Fruit fly (Drosophila melanogaster) whole organism, prepupa: ENCODE data around the gene fru.

Source experiments
- Blimp-1 ChIP-seq: fragments of 200-800 bp; sonication (Bioruptor generic); optimal IDR thresholded peaks from 3 replicates; lab custom pipeline; 2017; ENCODE audit warnings: missing biosample characterization, missing genetic modification characterization, mild to moderate bottlenecking, moderate library complexity, missing genetic modification reagents
- CG10631 ChIP-seq: fragments of 200-800 bp; sonication (Bioruptor generic); optimal IDR thresholded peaks from 2 replicates; lab custom pipeline; 2016; ENCODE audit warnings: missing biosample characterization, missing genetic modification characterization
- CG11294 ChIP-seq: fragments of 200-800 bp; sonication (Bioruptor generic); IDR thresholded peaks from 2 replicates; pipeline ENCODE4 v1.3.6; 2022; ENCODE audit warnings: missing biosample characterization, missing genetic modification characterization
- CG11762 ChIP-seq: fragments of 200-800 bp; sonication (Bioruptor generic); optimal IDR thresholded peaks from 3 replicates; lab custom pipeline; 2016; ENCODE audit warnings: missing biosample characterization, missing genetic modification characterization; ENCODE audit not compliant: insufficient read depth
- CG11902 ChIP-seq: fragments of 200-800 bp; sonication (Bioruptor generic); optimal IDR thresholded peaks from 3 replicates; lab custom pipeline; 2016; ENCODE audit warnings: missing biosample characterization, missing genetic modification characterization
- CG15336 ChIP-seq: fragments of 200-800 bp; sonication (Bioruptor generic); IDR thresholded peaks from 2 replicates; pipeline ENCODE4 v1.3.6; 2022; ENCODE audit warnings: missing biosample characterization, missing genetic modification characterization
- CG1621 ChIP-seq: fragments of 200-800 bp; sonication (Bioruptor generic); optimal IDR thresholded peaks from 3 replicates; lab custom pipeline; 2018; ENCODE audit warnings: missing biosample characterization, mild to moderate bottlenecking, missing genetic modification characterization
- CG16779 ChIP-seq: fragments of 200-800 bp; sonication (Bioruptor generic); optimal IDR thresholded peaks from 3 replicates; lab custom pipeline; 2017; ENCODE audit warnings: missing biosample characterization, mild to moderate bottlenecking, missing genetic modification characterization
- CG3032 ChIP-seq: fragments of 200-800 bp; optimal IDR thresholded peaks from 2 replicates; lab custom pipeline; 2019; ENCODE audit warnings: missing biosample characterization, mild to moderate bottlenecking, missing genetic modification characterization, moderate library complexity
- CG31627 ChIP-seq: fragments of 200-800 bp; sonication (Bioruptor generic); optimal IDR thresholded peaks from 3 replicates; lab custom pipeline; 2016; ENCODE audit warnings: missing biosample characterization, missing genetic modification characterization
- CG32006 ChIP-seq: fragments of 200-800 bp; sonication (Bioruptor generic); optimal IDR thresholded peaks from 3 replicates; lab custom pipeline; 2017; ENCODE audit warnings: missing biosample characterization, mild to moderate bottlenecking, missing genetic modification characterization
- CG34406 ChIP-seq: fragments of 200-800 bp; sonication (Bioruptor generic); optimal IDR thresholded peaks from 3 replicates; lab custom pipeline; 2016; ENCODE audit warnings: missing biosample characterization, missing genetic modification characterization
- CG4318 ChIP-seq: fragments of 200-800 bp; sonication (Bioruptor generic); optimal IDR thresholded peaks from 3 replicates; lab custom pipeline; 2017; ENCODE audit warnings: missing biosample characterization, mild to moderate bottlenecking, missing genetic modification characterization
- CG6163 ChIP-seq: fragments of 200-800 bp; sonication (Bioruptor generic); IDR thresholded peaks from 3 replicates; pipeline ENCODE4 v1.3.6; 2022; ENCODE audit warnings: missing biosample characterization, missing genetic modification characterization
- CG6276 ChIP-seq: fragments of 200-800 bp; sonication (Bioruptor generic); optimal IDR thresholded peaks from 2 replicates; lab custom pipeline; 2017; ENCODE audit warnings: missing biosample characterization, mild to moderate bottlenecking, missing genetic modification characterization
- CG6792 ChIP-seq: fragments of 200-800 bp; sonication (Bioruptor generic); optimal IDR thresholded peaks from 3 replicates; lab custom pipeline; 2016; ENCODE audit warnings: missing biosample characterization, missing genetic modification characterization
- CG6808 ChIP-seq: fragments of 200-800 bp; sonication (Bioruptor generic); optimal IDR thresholded peaks from 3 replicates; lab custom pipeline; 2017; ENCODE audit warnings: missing biosample characterization, missing genetic modification characterization, mild to moderate bottlenecking, moderate library complexity, missing genetic modification reagents
- CG6854 ChIP-seq: fragments of 200-800 bp; sonication (Bioruptor generic); optimal IDR thresholded peaks from 2 replicates; lab custom pipeline; 2017; ENCODE audit warnings: missing biosample characterization, mild to moderate bottlenecking, missing genetic modification characterization
- CG7368 ChIP-seq: fragments of 200-800 bp; sonication (Bioruptor generic); optimal IDR thresholded peaks from 3 replicates; lab custom pipeline; 2016; ENCODE audit warnings: missing biosample characterization, missing genetic modification characterization
- CG8119 ChIP-seq: fragments of 200-800 bp; sonication (Bioruptor generic); IDR thresholded peaks from 3 replicates; pipeline ENCODE4 v1.3.6; 2022; ENCODE audit warnings: missing biosample characterization, missing genetic modification characterization
- CG8319 ChIP-seq: fragments of 200-800 bp; sonication (Bioruptor generic); optimal IDR thresholded peaks from 3 replicates; lab custom pipeline; 2016; ENCODE audit warnings: missing biosample characterization, missing genetic modification characterization
- CG9139 ChIP-seq: fragments of 200-800 bp; sonication (Bioruptor generic); optimal IDR thresholded peaks from 3 replicates; lab custom pipeline; 2017; ENCODE audit warnings: missing biosample characterization, mild to moderate bottlenecking, missing genetic modification characterization
- Eip75B ChIP-seq: fragments of 200-800 bp; sonication (Bioruptor generic); optimal IDR thresholded peaks from 3 replicates; lab custom pipeline; 2016; ENCODE audit warnings: missing biosample characterization, missing genetic modification characterization
- Ets21C ChIP-seq: fragments of 200-800 bp; sonication (Bioruptor generic); optimal IDR thresholded peaks from 3 replicates; lab custom pipeline; 2016; ENCODE audit warnings: missing biosample characterization, missing genetic modification characterization
- Gug ChIP-seq: fragments of 200-800 bp; sonication (Bioruptor generic); IDR thresholded peaks from 2 replicates; pipeline ENCODE4 v1.3.6; 2022; ENCODE audit warnings: missing biosample characterization, missing genetic modification characterization
- Hr38 ChIP-seq: sonication (Bioruptor generic); optimal IDR thresholded peaks from 2 replicates; lab custom pipeline; 2016; ENCODE audit warnings: missing biosample characterization, missing genetic modification characterization
- Hr39 ChIP-seq: fragments of 200-800 bp; sonication (Bioruptor generic); optimal IDR thresholded peaks from 2 replicates; lab custom pipeline; 2016; ENCODE audit warnings: missing biosample characterization, missing genetic modification characterization
- Hr4 ChIP-seq: fragments of 200-800 bp; sonication (Bioruptor generic); optimal IDR thresholded peaks from 3 replicates; lab custom pipeline; 2016; ENCODE audit warnings: missing biosample characterization, missing genetic modification characterization
- Lpt ChIP-seq: fragments of 200-800 bp; sonication (Bioruptor generic); optimal IDR thresholded peaks from 3 replicates; lab custom pipeline; 2016; ENCODE audit warnings: missing biosample characterization, missing genetic modification characterization
- OdsH ChIP-seq: fragments of 200-800 bp; sonication (Bioruptor generic); optimal IDR thresholded peaks from 3 replicates; lab custom pipeline; 2016; ENCODE audit warnings: missing biosample characterization, missing genetic modification characterization
- Smox ChIP-seq: fragments of 200-800 bp; sonication (Bioruptor generic); optimal IDR thresholded peaks from 3 replicates; lab custom pipeline; 2016; ENCODE audit warnings: missing biosample characterization, missing genetic modification characterization
- Sox14 ChIP-seq: fragments of 200-800 bp; sonication (Bioruptor generic); optimal IDR thresholded peaks from 3 replicates; lab custom pipeline; 2016; ENCODE audit warnings: missing biosample characterization, missing genetic modification characterization
- Sox15 ChIP-seq: fragments of 200-800 bp; sonication (Bioruptor generic); optimal IDR thresholded peaks from 3 replicates; lab custom pipeline; 2016; ENCODE audit warnings: missing biosample characterization, missing genetic modification characterization
- achi ChIP-seq: fragments of 200-800 bp; sonication (Bioruptor generic); optimal IDR thresholded peaks from 3 replicates; lab custom pipeline; 2016; ENCODE audit warnings: missing biosample characterization, missing genetic modification characterization
- acj6 ChIP-seq: fragments of 200-800 bp; sonication (Bioruptor generic); optimal IDR thresholded peaks from 3 replicates; lab custom pipeline; 2016; ENCODE audit warnings: missing biosample characterization, missing genetic modification characterization
- cyc ChIP-seq: fragments of 200-800 bp; sonication (Bioruptor generic); optimal IDR thresholded peaks from 3 replicates; lab custom pipeline; 2016; ENCODE audit warnings: missing biosample characterization, missing genetic modification characterization
- dac ChIP-seq: fragments of 200-800 bp; sonication (Bioruptor generic); optimal IDR thresholded peaks from 2 replicates; lab custom pipeline; 2017; ENCODE audit warnings: missing biosample characterization, mild to moderate bottlenecking, missing genetic modification characterization
- eg ChIP-seq: fragments of 200-800 bp; sonication (Bioruptor generic); IDR thresholded peaks from 3 replicates; pipeline ENCODE4 v1.3.6; 2022; ENCODE audit warnings: missing biosample characterization, missing genetic modification characterization
- esn ChIP-seq: fragments of 200-800 bp; sonication (Bioruptor generic); optimal IDR thresholded peaks from 2 replicates; lab custom pipeline; 2016; ENCODE audit warnings: missing biosample characterization, mild to moderate bottlenecking, missing genetic modification characterization, moderate library complexity
- fd59A ChIP-seq: fragments of 200-800 bp; sonication (Bioruptor generic); optimal IDR thresholded peaks from 2 replicates; lab custom pipeline; 2017; ENCODE audit warnings: missing biosample characterization, mild to moderate bottlenecking, missing genetic modification characterization, missing genetic modification reagents
- fd85E ChIP-seq: fragments of 200-800 bp; sonication (Bioruptor generic); optimal IDR thresholded peaks from 3 replicates; lab custom pipeline; 2016; ENCODE audit warnings: missing biosample characterization, missing genetic modification characterization
- lz ChIP-seq: fragments of 200-800 bp; sonication (Bioruptor generic); optimal IDR thresholded peaks from 3 replicates; lab custom pipeline; 2016; ENCODE audit warnings: missing biosample characterization, missing genetic modification characterization
- net ChIP-seq: fragments of 200-800 bp; sonication (Bioruptor generic); optimal IDR thresholded peaks from 3 replicates; lab custom pipeline; 2016; ENCODE audit warnings: missing biosample characterization, missing genetic modification characterization
- salr ChIP-seq, 2 experiments: fragments of 200-800 bp; sonication (Bioruptor generic); optimal IDR thresholded peaks; 3 replicates each; lab custom pipeline; 2016 to 2018; ENCODE audit warnings: missing biosample characterization in 2 of 2, missing genetic modification characterization in 2 of 2, mild to moderate bottlenecking in 1 of 2
- spab ChIP-seq: fragments of 200-800 bp; sonication (Bioruptor generic); optimal IDR thresholded peaks from 2 replicates; lab custom pipeline; 2017; ENCODE audit warnings: missing biosample characterization, mild to moderate bottlenecking, missing genetic modification characterization, missing genetic modification reagents
- ss ChIP-seq, 2 experiments: fragments of 200-800 bp; sonication (Bioruptor generic); optimal IDR thresholded peaks; 2 replicates in 1 of 2; 3 replicates in 1 of 2; lab custom pipeline; 2017 to 2018; ENCODE audit warnings: mild to moderate bottlenecking in 2 of 2, missing biosample characterization in 2 of 2, missing genetic modification characterization in 2 of 2, moderate library complexity in 1 of 2
- svp ChIP-seq: fragments of 200-800 bp; sonication (Bioruptor generic); peaks from one replicate; lab custom pipeline; 2016; ENCODE audit warnings: missing biosample characterization, missing genetic modification characterization
- topi ChIP-seq: fragments of 200-800 bp; sonication (Bioruptor generic); optimal IDR thresholded peaks from 3 replicates; lab custom pipeline; 2016; ENCODE audit warnings: missing biosample characterization, missing genetic modification characterization
- vri ChIP-seq: fragments of 200-800 bp; sonication (Bioruptor generic); optimal IDR thresholded peaks from 3 replicates; lab custom pipeline; 2016; ENCODE audit warnings: missing biosample characterization, mild to moderate bottlenecking, missing genetic modification characterization

fru gene

DNA sequence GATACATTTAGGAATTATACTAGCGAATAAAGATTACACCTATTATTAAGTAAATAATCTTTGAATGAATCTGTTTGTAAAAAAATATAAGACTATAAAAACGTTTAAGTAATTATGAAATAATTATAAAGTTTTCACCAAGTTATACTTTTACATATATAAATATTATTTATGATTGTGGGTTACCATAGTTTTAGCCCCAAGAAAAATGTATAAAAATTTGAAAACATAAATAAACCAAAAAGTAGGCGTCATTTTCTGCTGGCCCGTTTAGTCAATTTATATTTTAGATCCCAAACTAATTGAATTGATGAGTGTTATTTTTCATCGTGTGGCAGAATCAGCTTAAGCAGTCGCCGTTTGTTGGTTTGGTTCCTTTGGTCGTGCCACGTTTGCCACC lies 46.0 kb downstream of the fru start:
- TF ChIP-seq Hr4 (GFP tag; lab: Kevin White, UChicago) = no peak
- TF ChIP-seq CG15336 (GFP tag; lab: Robert Waterston, UW) = no peak
- TF ChIP-seq lz (GFP tag; lab: Kevin White, UChicago) = no peak
- TF ChIP-seq cyc (GFP tag; lab: Kevin White, UChicago) = no peak
- TF ChIP-seq CG32006 (GFP tag; lab: Kevin White, UChicago) = peak; percentile 55
- TF ChIP-seq Sox14 (GFP tag; lab: Kevin White, UChicago) = no peak
- TF ChIP-seq eg (GFP tag; lab: Robert Waterston, UW) = no peak
- no peak for TF ChIP-seq Blimp-1 (GFP tag; lab: Kevin White, UChicago)
- no peak for TF ChIP-seq CG11902 (GFP tag; lab: Kevin White, UChicago)
- no peak for TF ChIP-seq Lpt (GFP tag; lab: Kevin White, UChicago)
- no peak for TF ChIP-seq esn (GFP tag; lab: Kevin White, UChicago)
- TF ChIP-seq CG6276 (GFP tag; lab: Kevin White, UChicago) = peak; percentile 5

DNA sequence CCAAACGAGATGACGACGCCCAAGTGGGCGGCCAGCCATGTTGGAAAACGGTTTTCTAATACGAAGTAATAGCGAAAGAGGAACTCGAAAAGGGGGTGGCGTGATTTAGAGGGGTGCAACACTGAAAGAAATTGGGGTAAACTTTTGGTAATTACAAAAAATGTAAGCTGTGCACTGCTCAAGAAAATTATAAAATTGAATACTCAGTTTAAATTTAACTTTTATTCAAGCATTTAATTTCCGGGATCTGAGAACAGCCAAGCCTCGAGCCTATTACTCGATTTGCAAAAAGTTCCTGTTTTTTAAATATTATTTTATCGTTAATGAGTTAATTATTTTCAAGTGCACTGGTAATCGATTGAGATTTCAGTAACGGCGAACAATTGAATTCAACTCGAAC lies 51.6 kb downstream of the fru start:
- TF ChIP-seq CG4318 (GFP tag; lab: Kevin White, UChicago) = peak; percentile 17
- peak; percentile 71 for TF ChIP-seq CG32006 (GFP tag; lab: Kevin White, UChicago)
- peak; percentile 36 for TF ChIP-seq Lpt (GFP tag; lab: Kevin White, UChicago)
- no peak for TF ChIP-seq CG6808 (GFP tag; lab: Kevin White, UChicago)
- TF ChIP-seq Hr4 (GFP tag; lab: Kevin White, UChicago) = peak; percentile 74
- no peak for TF ChIP-seq Smox (GFP tag; lab: Kevin White, UChicago)
- no peak for TF ChIP-seq achi (GFP tag; lab: Kevin White, UChicago)
- no peak for TF ChIP-seq net (GFP tag; lab: Kevin White, UChicago)
- peak; percentile 71 for TF ChIP-seq CG8119
- peak; percentile 64 for TF ChIP-seq CG6276 (GFP tag; lab: Kevin White, UChicago)
- no peak for TF ChIP-seq topi (GFP tag; lab: Kevin White, UChicago)
- TF ChIP-seq Hr39 = no peak
- TF ChIP-seq CG9139 (GFP tag; lab: Kevin White, UChicago) = no peak
- TF ChIP-seq vri (GFP tag; lab: Kevin White, UChicago) = no peak
- TF ChIP-seq CG31627 (GFP tag; lab: Kevin White, UChicago) = no peak
- TF ChIP-seq CG6854 (GFP tag; lab: Kevin White, UChicago) = no peak
- TF ChIP-seq eg (GFP tag; lab: Robert Waterston, UW) = peak; percentile 52
- no peak for TF ChIP-seq acj6 (GFP tag; lab: Kevin White, UChicago)
- no peak for TF ChIP-seq Sox15 (GFP tag; lab: Kevin White, UChicago)
- no peak for TF ChIP-seq lz (GFP tag; lab: Kevin White, UChicago)
- no peak for TF ChIP-seq CG7368 (GFP tag; lab: Kevin White, UChicago)
- TF ChIP-seq dac = no peak
- TF ChIP-seq fd85E (GFP tag; lab: Kevin White, UChicago) = no peak
- no peak for TF ChIP-seq cyc (GFP tag; lab: Kevin White, UChicago)
- TF ChIP-seq spab = no peak
- no peak for TF ChIP-seq CG34406 (GFP tag; lab: Kevin White, UChicago)
- TF ChIP-seq salr (GFP tag; optimal IDR thresholded peaks at IDR 0.05; lab: Kevin White, UChicago) = peak in 1 of 2 experiments; percentile 3
- TF ChIP-seq esn (GFP tag; lab: Kevin White, UChicago) = no peak
- TF ChIP-seq CG6792 (GFP tag; lab: Kevin White, UChicago) = no peak
- no peak for TF ChIP-seq CG6163
- TF ChIP-seq fd59A (GFP tag; lab: Kevin White, UChicago) = no peak
- TF ChIP-seq Gug = no peak
- no peak for TF ChIP-seq CG11762 (GFP tag; lab: Kevin White, UChicago)
- no peak for TF ChIP-seq Blimp-1 (GFP tag; lab: Kevin White, UChicago)
- TF ChIP-seq CG11902 (GFP tag; lab: Kevin White, UChicago) = no peak
- peak; percentile 55 for TF ChIP-seq CG15336 (GFP tag; lab: Robert Waterston, UW)
- TF ChIP-seq CG3032 (tag; lab: Kevin White, UChicago) = no peak
- TF ChIP-seq CG11294 (GFP tag; lab: Robert Waterston, UW) = no peak
- TF ChIP-seq ss (GFP tag; optimal IDR thresholded peaks at IDR 0.05; lab: Kevin White, UChicago) = no peak
- no peak for TF ChIP-seq CG10631 (GFP tag; lab: Kevin White, UChicago)
- TF ChIP-seq CG1621 = no peak
- TF ChIP-seq Hr38 (GFP tag; lab: Kevin White, UChicago) = no peak
- peak; percentile 27 for TF ChIP-seq OdsH (GFP tag; lab: Kevin White, UChicago)
- TF ChIP-seq Ets21C (GFP tag; lab: Kevin White, UChicago) = no peak
- no peak for TF ChIP-seq CG16779
- no peak for TF ChIP-seq CG8319
- no peak for TF ChIP-seq Eip75B (GFP tag; lab: Kevin White, UChicago)
- peak; percentile 0 for TF ChIP-seq svp (GFP tag; lab: Kevin White, UChicago)
